Worm (Caenorhabditis elegans) whole organism, L4/young adult: ENCODE measurements around the gene cst-1.
"Not testable (repeated sequence)": the region's sequence is repeated elsewhere in the genome, so short reads cannot be mapped to it uniquely, and the experiment has no call there.

Experiments used
- W03F9.2 ChIP-seq: fragments of 150-350 bp; optimal IDR thresholded peaks from 2 replicates; lab custom pipeline; 2014; ENCODE audit warnings: missing biosample characterization, missing genetic modification characterization
- dao-5 ChIP-seq: sonication (generic microtip); optimal IDR thresholded peaks from 2 replicates; lab custom pipeline; 2016; ENCODE audit warnings: missing genotype, missing genetic modification characterization, moderate library complexity, missing compliant biosample characterization
- him-1 ChIP-seq: sonication (generic microtip); optimal IDR thresholded peaks from 2 replicates; lab custom pipeline; 2016; ENCODE audit warnings: missing genotype, missing genetic modification reagents, missing genetic modification characterization, missing compliant biosample characterization

The cst-1 gene

DNA sequence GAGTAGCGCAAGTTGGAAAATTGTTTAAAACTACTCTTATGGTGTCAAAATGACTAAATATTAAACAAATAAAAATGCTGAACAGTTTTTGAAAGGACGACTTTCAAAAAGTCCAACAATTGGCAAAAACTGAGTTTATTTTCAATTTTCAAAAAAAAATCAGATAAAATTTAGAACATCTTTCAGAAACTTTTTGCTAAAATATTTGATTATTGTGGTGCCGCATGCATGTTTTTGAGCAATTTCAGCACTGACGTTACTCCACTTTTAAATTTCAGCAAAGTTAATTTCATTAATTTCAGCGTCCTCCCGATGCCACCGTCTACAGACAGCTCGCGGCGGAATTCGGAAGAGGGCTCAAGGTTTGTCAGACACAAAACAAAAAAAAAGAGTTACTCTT lies at the start of gene cst-1:
Gene cst-1 (plus strand): TSS at position 301 of the 400 bp plus-strand sequence.
- TF ChIP-seq him-1, dao-5, W03F9.2 (tag; lab: Kevin White, UChicago): not testable (repeated sequence)

- TF ChIP-seq W03F9.2 (tag; lab: Kevin White, UChicago): no peak
- TF ChIP-seq him-1 (tag; lab: Kevin White, UChicago): no peak
- no peak for TF ChIP-seq dao-5 (tag; lab: Kevin White, UChicago)
Observed at ce11 chrX:4289805-4290204, 49.6 kb upstream of the cst-1 start.

DNA sequence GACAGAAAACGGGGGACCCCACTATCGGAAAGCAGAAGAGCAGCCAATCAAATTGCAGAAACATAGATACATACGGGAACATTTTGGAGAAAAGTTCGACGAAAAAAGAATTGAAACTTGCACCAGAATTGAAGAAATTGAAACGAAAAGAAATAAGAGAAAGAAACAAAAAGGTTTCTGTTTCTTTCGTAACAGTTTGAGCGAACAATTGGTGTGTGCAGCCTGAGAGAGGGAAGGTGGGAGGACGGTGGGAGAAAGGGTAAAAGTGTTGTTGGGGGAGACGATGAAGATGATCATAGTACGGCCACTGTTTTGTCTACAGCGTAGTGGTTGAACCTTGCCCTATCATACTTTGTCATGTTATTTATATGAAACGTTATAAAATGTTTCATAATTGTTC lies 44.5 kb upstream of the cst-1 start:
- TF ChIP-seq W03F9.2 (tag; lab: Kevin White, UChicago) (no peak), him-1 (tag; lab: Kevin White, UChicago) (no peak), dao-5 (tag; lab: Kevin White, UChicago) (no peak)

ce11 chrX:4295917-4296316 lies 43.5 kb upstream of the cst-1 start:
- TF ChIP-seq W03F9.2 (tag; lab: Kevin White, UChicago): no peak
- TF ChIP-seq him-1 (tag; lab: Kevin White, UChicago): no peak
- no peak for TF ChIP-seq dao-5 (tag; lab: Kevin White, UChicago)

ce11 chrX:4297452-4297851 lies 42.0 kb upstream of the cst-1 start, which contains the start of gene paf-2:
Gene paf-2 (minus strand): TSS chrX:4297741.
- TF ChIP-seq W03F9.2 (tag; lab: Kevin White, UChicago) (no peak), him-1 (tag; lab: Kevin White, UChicago) (no peak), dao-5 (tag; lab: Kevin White, UChicago) (no peak)

DNA sequence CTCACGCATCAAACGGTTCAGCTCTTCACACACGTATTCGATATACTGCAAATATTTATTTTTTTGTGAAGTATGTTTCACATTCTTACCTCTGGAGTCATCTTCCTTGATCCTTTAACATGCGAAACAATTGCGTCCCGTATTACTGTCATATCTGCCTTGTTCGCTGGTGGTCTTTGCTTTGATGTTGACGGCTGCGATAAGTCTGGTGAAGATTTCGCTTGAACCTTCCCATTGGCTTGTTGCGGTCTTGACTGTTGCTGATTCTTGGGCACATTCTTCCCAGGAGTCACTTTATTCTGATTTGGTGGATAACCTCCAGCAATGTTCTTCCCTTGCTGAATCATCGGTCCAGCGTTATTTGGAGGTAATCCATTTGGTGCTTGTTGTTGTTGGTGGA lies 36.2 kb upstream of the cst-1 start:
- TF ChIP-seq him-1 (tag; lab: Kevin White, UChicago): no peak
- no peak for TF ChIP-seq dao-5 (tag; lab: Kevin White, UChicago)
- no peak for TF ChIP-seq W03F9.2 (tag; lab: Kevin White, UChicago)

- TF ChIP-seq W03F9.2 (tag; lab: Kevin White, UChicago) (no peak), dao-5 (tag; lab: Kevin White, UChicago) (no peak), him-1 (tag; lab: Kevin White, UChicago) (no peak)
Observed at ce11 chrX:4306861-4307260, 32.6 kb upstream of the cst-1 start, which contains the start of gene pqn-15. Gene pqn-15 (minus strand): TSS chrX:4306961.

- TF ChIP-seq dao-5 (tag; lab: Kevin White, UChicago) (no peak), him-1 (tag; lab: Kevin White, UChicago) (no peak), W03F9.2 (tag; lab: Kevin White, UChicago) (no peak)
Observed at ce11 chrX:4307559-4308005, 31.9 kb upstream of the cst-1 start.

ce11 chrX:4311668-4312067 lies 27.8 kb upstream of the cst-1 start, which contains the start of gene C52B9.8:
Gene C52B9.8 (minus strand): TSS chrX:4311768.
- TF ChIP-seq him-1 (tag; lab: Kevin White, UChicago): no peak
- TF ChIP-seq dao-5 (tag; lab: Kevin White, UChicago): no peak
- TF ChIP-seq W03F9.2 (tag; lab: Kevin White, UChicago): no peak

DNA sequence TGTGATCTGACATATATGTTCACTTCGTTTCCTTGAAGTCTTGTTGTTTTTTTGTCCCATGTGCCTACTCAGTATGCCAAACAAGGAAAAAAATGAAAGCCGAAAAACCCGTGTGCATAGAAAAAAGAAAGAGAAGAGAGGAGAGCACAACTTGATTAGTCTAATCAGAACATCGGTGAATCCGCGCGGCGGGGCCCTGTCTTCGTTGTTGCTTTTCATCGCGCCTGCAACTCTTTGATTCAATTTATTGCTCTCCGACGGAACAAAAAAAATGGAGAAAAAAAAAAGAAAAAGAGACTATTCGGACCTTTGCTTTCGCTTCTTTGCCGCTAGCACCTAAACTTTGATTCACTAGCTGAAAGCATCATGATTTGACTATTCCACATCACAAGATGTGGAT lies 24.5 kb upstream of the cst-1 start:
- no peak for TF ChIP-seq dao-5 (tag; lab: Kevin White, UChicago)
- no peak for TF ChIP-seq W03F9.2 (tag; lab: Kevin White, UChicago)
- TF ChIP-seq him-1 (tag; lab: Kevin White, UChicago): no peak

ce11 chrX:4317095-4317494 lies 22.3 kb upstream of the cst-1 start:
- TF ChIP-seq dao-5 (tag; lab: Kevin White, UChicago) (no peak), him-1 (tag; lab: Kevin White, UChicago) (no peak), W03F9.2 (tag; lab: Kevin White, UChicago) (no peak)

DNA sequence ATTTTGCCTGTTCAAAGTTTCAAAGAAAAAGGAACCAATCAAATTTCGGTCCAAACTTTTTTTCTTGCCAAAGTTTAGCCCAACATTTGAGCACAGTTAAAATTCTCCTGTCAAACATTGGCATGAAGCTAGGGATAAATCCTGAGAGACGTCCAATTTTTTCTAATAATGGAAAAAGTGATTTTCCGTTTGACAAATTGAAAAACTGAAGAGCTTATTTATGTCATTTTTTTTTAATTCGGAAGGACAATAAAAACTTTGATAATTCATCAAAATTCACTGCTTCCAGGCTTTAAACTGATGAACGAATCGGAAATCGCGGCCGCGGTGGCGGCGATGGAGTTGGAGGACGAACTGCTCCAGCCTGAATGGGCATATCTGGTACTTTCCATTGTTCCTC lies 18.9 kb upstream of the cst-1 start, which contains the start of gene dop-6:
Gene dop-6 (plus strand): TSS at position 301 of the 400 bp plus-strand sequence.
- TF ChIP-seq him-1 (tag; lab: Kevin White, UChicago) (no peak), W03F9.2 (tag; lab: Kevin White, UChicago) (no peak), dao-5 (tag; lab: Kevin White, UChicago) (no peak)

ce11 chrX:4322847-4323455 lies 16.5 kb upstream of the cst-1 start:
- no peak for TF ChIP-seq dao-5 (tag; lab: Kevin White, UChicago)
- TF ChIP-seq W03F9.2 (tag; lab: Kevin White, UChicago): no peak
- no peak for TF ChIP-seq him-1 (tag; lab: Kevin White, UChicago)

- TF ChIP-seq dao-5 (tag; lab: Kevin White, UChicago) (no peak), W03F9.2 (tag; lab: Kevin White, UChicago) (no peak), him-1 (tag; lab: Kevin White, UChicago) (no peak)
Observed at ce11 chrX:4328816-4329215, 10.6 kb upstream of the cst-1 start, which contains the start of gene C24A8.5. Gene C24A8.5 (minus strand): TSS chrX:4328916.
